Fruit fly (Drosophila melanogaster) whole organism, embryonic: ENCODE results near the gene CG12945.

ENCODE experiments used
- BtbVII ChIP-seq: fragments of 200-800 bp; sonication (Bioruptor generic); optimal IDR thresholded peaks from 3 replicates; lab custom pipeline; 2017; ENCODE audit warnings: missing biosample characterization, mild to moderate bottlenecking, missing genetic modification characterization
- CG18599 ChIP-seq: fragments of 200-800 bp; sonication (Bioruptor generic); optimal IDR thresholded peaks from 3 replicates; lab custom pipeline; 2017; ENCODE audit warnings: missing biosample characterization, missing genetic modification characterization, mild to moderate bottlenecking, moderate library complexity, missing genetic modification reagents
- CG6813 ChIP-seq: fragments of 200-800 bp; sonication (Bioruptor generic); optimal IDR thresholded peaks from 2 replicates; lab custom pipeline; 2017; ENCODE audit warnings: missing biosample characterization, missing genetic modification characterization, mild to moderate bottlenecking, moderate library complexity, missing genetic modification reagents
- CG6854 ChIP-seq: fragments of 200-800 bp; sonication (Bioruptor generic); optimal IDR thresholded peaks from 3 replicates; lab custom pipeline; 2017; ENCODE audit warnings: missing biosample characterization, mild to moderate bottlenecking, missing genetic modification characterization
- H2.0 ChIP-seq: fragments of 200-800 bp; sonication (Bioruptor generic); IDR thresholded peaks from 2 replicates; pipeline ENCODE4 v1.3.6; 2022; ENCODE audit warnings: missing biosample characterization, missing genetic modification characterization
- YL-1 ChIP-seq: fragments of 200-800 bp; sonication (Bioruptor generic); optimal IDR thresholded peaks from 3 replicates; lab custom pipeline; 2017; ENCODE audit warnings: missing biosample characterization, mild to moderate bottlenecking, missing genetic modification characterization
- dati ChIP-seq: fragments of 200-800 bp; sonication (Bioruptor generic); IDR thresholded peaks from 2 replicates; pipeline ENCODE4 v1.3.6; 2022; ENCODE audit warnings: missing biosample characterization, missing genetic modification characterization
- klu ChIP-seq: fragments of 200-800 bp; sonication (Bioruptor generic); IDR thresholded peaks from 2 replicates; pipeline ENCODE4 v1.3.6; 2022; ENCODE audit warnings: missing biosample characterization, missing genetic modification characterization
- pan ChIP-seq, 4 experiments: fragments of >200 bp in 3 of 4; fragments of 200-800 bp in 1 of 4; sonication (Bioruptor generic) in 1 of 4; optimal IDR thresholded peaks in 3 of 4; IDR thresholded peaks in 1 of 4; 2 replicates each; pipeline versions ENCODE4 v1.3.6 to Lab custom; 2017 to 2022; ENCODE audit warnings: missing biosample characterization in 2 of 4, missing genetic modification characterization in 2 of 4, mixed read lengths in 1 of 4

DNA sequence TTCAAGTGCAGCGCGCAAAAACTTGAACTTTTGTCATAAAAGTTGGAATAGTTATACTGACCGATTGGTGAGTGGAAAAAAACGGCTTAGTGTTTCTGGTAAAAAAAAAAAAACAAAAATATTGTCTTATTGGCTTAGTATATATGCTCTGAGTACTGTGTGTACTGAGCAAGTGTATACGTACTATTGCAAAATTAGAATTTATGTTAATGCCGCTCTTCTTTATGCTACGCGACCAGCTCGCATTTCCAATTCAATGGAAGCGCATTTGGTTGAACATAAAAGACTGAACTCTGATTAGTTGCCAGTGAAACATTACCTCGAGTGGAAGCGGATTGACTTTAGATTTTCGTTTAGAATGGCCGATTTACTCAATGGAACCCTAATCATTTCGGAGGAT, 21.4 kb upstream of the CG12945 start, which contains the start of gene CG8534:
- TF ChIP-seq CG6813 (GFP tag; lab: Kevin White, UChicago) = no peak
- no peak for TF ChIP-seq YL-1 (GFP tag; lab: Kevin White, UChicago)
- no peak for TF ChIP-seq BtbVII (GFP tag; lab: Kevin White, UChicago)
- TF ChIP-seq CG6854 (GFP tag; lab: Kevin White, UChicago) = no peak
- TF ChIP-seq dati (GFP tag; lab: Robert Waterston, UW) = no peak
- TF ChIP-seq klu (GFP tag; lab: Robert Waterston, UW) = no peak
- no peak for TF ChIP-seq H2.0 (GFP tag; lab: Robert Waterston, UW)
- no peak for TF ChIP-seq pan (optimal IDR thresholded peaks at IDR 0.05; lab: Kevin White, UChicago)
- TF ChIP-seq pan (GFP tag; optimal IDR thresholded peaks at IDR 0.05 in 1 of 2, IDR thresholded peaks at IDR 0.05 in 1 of 2) = no peak
- no peak for TF ChIP-seq CG18599 (GFP tag; lab: Kevin White, UChicago)
